Worm (Caenorhabditis elegans) whole organism, early embryonic: ENCODE results near the gene T20B3.14.

Source experiments
- B0310.2 ChIP-seq: sonication (generic microtip); optimal IDR thresholded peaks from 2 replicates; lab custom pipeline; 2016; ENCODE audit warnings: mild to moderate bottlenecking, missing genetic modification characterization, missing compliant biosample characterization
- F13C5.2 ChIP-seq: sonication (generic microtip); optimal IDR thresholded peaks from 2 replicates; lab custom pipeline; 2017; ENCODE audit warnings: mild to moderate bottlenecking, missing genetic modification characterization, inconsistent platforms, missing compliant biosample characterization
- aly-1 ChIP-seq: sonication (generic microtip); optimal IDR thresholded peaks from 2 replicates; lab custom pipeline; 2016; ENCODE audit warnings: missing genetic modification characterization, missing compliant biosample characterization
- ama-1 ChIP-seq: fragments of 150-350 bp; optimal IDR thresholded peaks from 2 replicates; lab custom pipeline; 2014
- ceh-13 ChIP-seq: fragments of 200-800 bp; sonication (Bioruptor generic); optimal IDR thresholded peaks from 2 replicates; lab custom pipeline; 2018; ENCODE audit warnings: mild to moderate bottlenecking, missing genetic modification characterization, missing compliant biosample characterization
- ceh-36 ChIP-seq: sonication (generic microtip); optimal IDR thresholded peaks from 2 replicates; lab custom pipeline; 2016; ENCODE audit warnings: missing genetic modification characterization, inconsistent platforms, missing compliant biosample characterization
- ets-7 ChIP-seq: sonication (generic microtip); optimal IDR thresholded peaks from 2 replicates; lab custom pipeline; 2016; ENCODE audit warnings: missing genotype, missing genetic modification characterization, missing compliant biosample characterization
- flt-1 ChIP-seq: fragments of 200-800 bp; sonication (Bioruptor generic); IDR thresholded peaks from 2 replicates; pipeline ENCODE4 v1.3.6; 2022; ENCODE audit warnings: missing genetic modification characterization, missing compliant biosample characterization
- hmbx-1 ChIP-seq: sonication (generic microtip); optimal IDR thresholded peaks from 2 replicates; lab custom pipeline; 2016; ENCODE audit warnings: mild to moderate bottlenecking, missing genetic modification characterization, missing compliant biosample characterization
- hmg-4 ChIP-seq: fragments of 200-800 bp; sonication (Bioruptor generic); optimal IDR thresholded peaks from 2 replicates; lab custom pipeline; 2018; ENCODE audit warnings: mild to moderate bottlenecking, missing genetic modification characterization, missing compliant biosample characterization
- hnd-1 ChIP-seq: sonication (generic microtip); optimal IDR thresholded peaks from 2 replicates; lab custom pipeline; 2016; ENCODE audit warnings: missing genetic modification characterization, missing compliant biosample characterization
- pes-1 ChIP-seq: fragments of 200-800 bp; sonication (Bioruptor generic); IDR thresholded peaks from 2 replicates; pipeline ENCODE4 v1.3.6; 2022; ENCODE audit warnings: missing genetic modification reagents, missing genetic modification characterization, missing compliant biosample characterization
- scrt-1 ChIP-seq: fragments of 200-800 bp; sonication (Bioruptor generic); IDR thresholded peaks from 2 replicates; pipeline ENCODE4 v1.3.6; 2022; ENCODE audit warnings: missing genetic modification characterization, missing compliant biosample characterization
- sea-1 ChIP-seq: fragments of 200-800 bp; sonication (Bioruptor generic); conservative IDR thresholded peaks from 2 replicates; pipeline ENCODE4 v1.3.6; 2022; ENCODE audit warnings: missing genetic modification characterization, missing compliant biosample characterization
- tbx-11 ChIP-seq: fragments of 200-800 bp; sonication (Bioruptor generic); IDR thresholded peaks from 2 replicates; pipeline ENCODE4 v1.3.6; 2022; ENCODE audit warnings: missing genetic modification characterization, missing compliant biosample characterization
- tbx-37 ChIP-seq: fragments of 200-800 bp; sonication (Bioruptor generic); conservative IDR thresholded peaks from 2 replicates; pipeline ENCODE4 v1.3.6; 2022; ENCODE audit warnings: missing genetic modification reagents, missing genetic modification characterization, missing compliant biosample characterization
- tra-4 ChIP-seq: sonication (generic microtip); optimal IDR thresholded peaks from 2 replicates; lab custom pipeline; 2017; ENCODE audit warnings: missing genetic modification characterization, missing compliant biosample characterization

T20B3.14 gene

ce11 chrV:16800484-16800883 lies 20.6 kb downstream of the T20B3.14 start:
- TF ChIP-seq pes-1: no peak
- no peak for TF ChIP-seq ceh-13
- TF ChIP-seq aly-1 (tag; lab: Kevin White, UChicago): no peak
- TF ChIP-seq scrt-1 (GFP tag; lab: Robert Waterston, UW): no peak
- no peak for TF ChIP-seq ets-7 (tag; lab: Kevin White, UChicago)
- no peak for TF ChIP-seq ceh-36 (tag; lab: Kevin White, UChicago)
- TF ChIP-seq tbx-11: no peak
- TF ChIP-seq F13C5.2 (tag; lab: Kevin White, UChicago): no peak
- TF ChIP-seq sea-1 (GFP tag; lab: Robert Waterston, UW): no peak
- TF ChIP-seq flt-1 (GFP tag; lab: Robert Waterston, UW): no peak
- TF ChIP-seq B0310.2 (tag; lab: Kevin White, UChicago): no peak
- no peak for TF ChIP-seq hmbx-1 (tag; lab: Kevin White, UChicago)
- TF ChIP-seq hmg-4 (GFP tag; lab: Kevin White, UChicago): no peak
- TF ChIP-seq tra-4 (tag; lab: Kevin White, UChicago): no peak
- TF ChIP-seq ama-1 (lab: Kevin White, UChicago): no peak

DNA sequence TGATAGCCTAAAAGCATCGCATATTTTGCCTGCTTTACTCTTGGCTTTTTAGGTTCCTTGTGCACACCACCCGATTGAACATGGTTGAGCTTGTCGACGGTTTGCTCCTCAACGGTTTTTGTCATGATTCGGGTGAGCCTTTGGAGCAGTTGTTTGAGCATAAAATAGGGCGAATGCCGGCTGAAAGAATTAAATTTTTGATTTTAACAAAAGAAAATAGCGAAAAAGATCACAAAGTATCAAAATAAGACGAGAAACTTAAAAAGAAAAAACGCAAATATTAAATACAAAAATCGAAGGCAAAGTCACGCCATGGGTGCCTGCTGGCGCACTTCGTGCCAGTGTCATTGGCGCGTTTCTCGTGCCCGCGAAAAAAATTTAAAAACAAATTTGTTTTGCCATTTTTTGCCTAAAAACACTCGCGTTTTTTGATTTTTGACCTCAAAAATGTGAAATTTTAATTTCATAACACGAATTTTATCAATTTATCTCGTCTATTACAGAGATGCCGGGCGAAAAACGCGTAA lies 26.2 kb downstream of the T20B3.14 start, which contains the start of the genes ctps-1 and pus-1:
ctps-1 (plus strand) TSS at position 51 of the 527 bp plus-strand sequence.
pus-1 (minus strand) TSS at position 125 of the 527 bp plus-strand sequence.
- TF ChIP-seq B0310.2 (tag; lab: Kevin White, UChicago) (no peak), ets-7 (tag; lab: Kevin White, UChicago) (no peak), tra-4 (tag; lab: Kevin White, UChicago) (no peak), flt-1 (GFP tag; lab: Robert Waterston, UW) (0 out of 2 replicates have a peak, but pooled peaks have one; percentile 18), pes-1 (no peak), ceh-13 (no peak), hmbx-1 (tag; lab: Kevin White, UChicago) (no peak), tbx-37 (no peak), sea-1 (GFP tag; lab: Robert Waterston, UW) (no peak)

DNA sequence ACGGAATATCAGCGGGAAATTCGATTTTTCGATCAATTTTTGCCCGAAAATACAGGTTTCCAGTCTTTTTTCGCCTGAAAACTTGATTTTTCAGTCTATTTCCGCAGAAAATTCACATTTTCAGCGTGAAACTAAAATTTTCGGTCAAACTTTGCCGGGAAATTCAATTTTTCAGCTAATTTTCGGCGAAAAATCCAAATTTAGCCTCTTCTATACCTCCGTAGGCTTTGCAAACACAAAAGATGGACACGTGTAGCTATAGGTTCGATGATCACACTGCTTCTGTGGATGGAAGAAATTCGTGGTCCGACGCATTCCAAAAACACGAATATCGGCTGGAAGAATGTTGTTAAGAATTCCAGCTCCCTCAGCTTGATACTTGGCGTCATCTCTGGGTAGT lies 27.0 kb downstream of the T20B3.14 start:
- TF ChIP-seq ets-7 (tag; lab: Kevin White, UChicago): no peak
- TF ChIP-seq flt-1 (GFP tag; lab: Robert Waterston, UW): no peak
- TF ChIP-seq tbx-37: no peak
- no peak for TF ChIP-seq ceh-13
- TF ChIP-seq pes-1: no peak

DNA sequence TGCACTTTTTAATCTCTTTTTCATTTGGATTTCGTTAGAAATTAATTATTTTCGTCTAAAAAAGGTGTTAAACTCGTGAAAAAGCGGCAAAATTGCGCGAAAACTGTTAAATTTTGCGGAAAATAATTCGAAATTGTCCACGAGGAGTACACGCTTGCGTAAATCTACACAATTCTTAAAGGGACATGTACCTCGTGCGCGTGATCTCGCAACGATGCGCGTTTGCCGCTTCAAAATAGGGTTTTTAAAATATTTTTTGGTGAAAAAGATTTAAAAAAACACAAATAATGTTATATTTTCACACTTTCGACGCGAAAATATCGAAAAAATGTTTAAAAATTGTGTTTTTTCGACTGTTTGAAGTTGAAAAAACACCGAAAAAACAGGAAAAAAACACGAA lies 27.8 kb downstream of the T20B3.14 start:
- TF ChIP-seq F13C5.2 (tag; lab: Kevin White, UChicago): no peak
- TF ChIP-seq ets-7 (tag; lab: Kevin White, UChicago): no peak
- TF ChIP-seq aly-1 (tag; lab: Kevin White, UChicago): no peak
- no peak for TF ChIP-seq ceh-36 (tag; lab: Kevin White, UChicago)
- no peak for TF ChIP-seq pes-1
- TF ChIP-seq B0310.2 (tag; lab: Kevin White, UChicago): no peak
- no peak for TF ChIP-seq tra-4 (tag; lab: Kevin White, UChicago)
- TF ChIP-seq tbx-37: no peak
- no peak for TF ChIP-seq ceh-13
- no peak for TF ChIP-seq hmbx-1 (tag; lab: Kevin White, UChicago)
- TF ChIP-seq scrt-1 (GFP tag; lab: Robert Waterston, UW): no peak
- TF ChIP-seq hmg-4 (GFP tag; lab: Kevin White, UChicago): no peak
- TF ChIP-seq hnd-1: no peak
- no peak for TF ChIP-seq tbx-11
- no peak for TF ChIP-seq flt-1 (GFP tag; lab: Robert Waterston, UW)
- no peak for TF ChIP-seq ama-1 (lab: Kevin White, UChicago)
- no peak for TF ChIP-seq sea-1 (GFP tag; lab: Robert Waterston, UW)

DNA sequence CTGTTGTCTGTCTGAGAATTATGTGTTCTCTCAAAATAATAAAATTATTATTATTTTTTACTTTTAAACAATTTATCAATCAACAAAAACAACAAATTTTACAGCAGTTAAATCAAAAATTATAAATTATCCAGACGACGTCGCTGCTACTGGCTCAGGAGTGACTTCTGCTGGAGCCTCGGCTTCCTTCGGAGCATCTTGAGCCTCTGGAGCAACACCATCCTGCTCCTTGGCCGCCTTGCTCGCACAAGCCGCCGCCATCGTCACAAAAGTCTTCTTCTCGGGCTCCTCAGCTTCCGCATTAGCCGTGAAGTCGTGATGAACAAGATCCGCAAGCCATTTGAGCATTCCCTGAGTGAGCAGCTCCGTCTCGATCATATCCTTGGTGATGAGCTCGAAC lies 28.4 kb downstream of the T20B3.14 start:
- TF ChIP-seq tbx-11 (no peak), sea-1 (GFP tag; lab: Robert Waterston, UW) (no peak), hnd-1 (no peak), tbx-37 (no peak), hmg-4 (GFP tag; lab: Kevin White, UChicago) (no peak), scrt-1 (GFP tag; lab: Robert Waterston, UW) (no peak), ama-1 (lab: Kevin White, UChicago) (no peak), ets-7 (tag; lab: Kevin White, UChicago) (no peak), tra-4 (tag; lab: Kevin White, UChicago) (no peak), ceh-36 (tag; lab: Kevin White, UChicago) (no peak), pes-1 (no peak), F13C5.2 (tag; lab: Kevin White, UChicago) (no peak)

DNA sequence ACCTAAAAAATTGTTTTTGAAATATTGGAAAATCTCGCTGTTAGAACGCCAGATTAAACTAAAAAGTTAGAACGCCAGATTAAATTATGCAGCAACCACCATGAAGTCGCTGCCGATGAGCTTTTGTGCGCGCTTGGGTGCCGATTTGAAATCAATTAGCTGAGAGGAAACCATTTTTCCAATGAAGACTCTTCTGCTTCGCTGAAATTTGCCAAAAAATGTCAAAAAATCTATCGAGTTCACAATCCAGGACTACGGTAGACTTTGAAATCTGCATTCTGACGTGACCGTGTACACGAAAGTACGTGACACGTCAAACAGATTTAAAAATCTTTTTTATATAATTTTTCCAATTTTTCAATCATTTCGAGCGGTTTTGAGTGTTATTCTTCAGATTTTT lies 32.2 kb downstream of the T20B3.14 start, which contains the start of gene immt-2:
immt-2 (plus strand) TSS at position 301 of the 400 bp plus-strand sequence.
- TF ChIP-seq ceh-36 (tag; lab: Kevin White, UChicago): no peak
- TF ChIP-seq hnd-1: no peak
- TF ChIP-seq aly-1 (tag; lab: Kevin White, UChicago): no peak
- TF ChIP-seq ama-1 (lab: Kevin White, UChicago): no peak
- TF ChIP-seq pes-1: no peak
- no peak for TF ChIP-seq F13C5.2 (tag; lab: Kevin White, UChicago)
- TF ChIP-seq tbx-37: no peak
- no peak for TF ChIP-seq flt-1 (GFP tag; lab: Robert Waterston, UW)
- no peak for TF ChIP-seq tbx-11
- no peak for TF ChIP-seq scrt-1 (GFP tag; lab: Robert Waterston, UW)

ce11 chrV:16786012-16786411 lies 35.1 kb downstream of the T20B3.14 start:
- TF ChIP-seq ets-7 (tag; lab: Kevin White, UChicago) (no peak), hmbx-1 (tag; lab: Kevin White, UChicago) (no peak), flt-1 (GFP tag; lab: Robert Waterston, UW) (no peak), tbx-37 (no peak), sea-1 (GFP tag; lab: Robert Waterston, UW) (no peak), B0310.2 (tag; lab: Kevin White, UChicago) (no peak), tra-4 (tag; lab: Kevin White, UChicago) (no peak), F13C5.2 (tag; lab: Kevin White, UChicago) (no peak), hmg-4 (GFP tag; lab: Kevin White, UChicago) (no peak), aly-1 (tag; lab: Kevin White, UChicago) (no peak)
